Fruit fly (Drosophila melanogaster) S2 (cell line): ENCODE results near the gene CG15480.

ENCODE experiments used
- CG8478 ChIP-seq: fragments of >200 bp; optimal IDR thresholded peaks from 2 replicates; lab custom pipeline; 2018
- CTCF ChIP-seq, 2 experiments: fragments of >200 bp; optimal IDR thresholded peaks; 2 replicates each; lab custom pipeline; 2018

DNA sequence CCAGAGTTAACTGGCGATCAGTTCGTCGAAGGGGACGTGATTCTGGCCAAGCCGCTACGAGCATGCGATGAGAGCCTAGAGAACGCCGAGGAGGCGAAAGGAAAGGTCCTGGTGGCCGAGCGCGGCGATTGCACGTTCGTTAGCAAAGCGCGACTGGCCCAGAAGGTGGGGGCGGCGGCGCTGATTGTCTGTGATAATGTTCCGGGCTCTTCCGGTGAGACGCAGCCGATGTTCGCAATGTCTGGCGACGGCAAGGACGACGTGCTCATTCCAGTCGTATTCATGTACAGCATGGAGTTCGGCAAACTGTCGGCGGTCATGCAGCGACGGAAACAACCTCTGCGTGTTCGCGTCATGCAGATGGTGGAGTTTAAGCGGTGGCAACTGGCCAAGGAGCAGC is 29.3 kb downstream of the CG15480 start:
- no peak for TF ChIP-seq CG8478 (lab: Kevin White, UChicago)
- no peak for TF ChIP-seq CTCF (optimal IDR thresholded peaks at IDR 0.05; lab: Kevin White, UChicago)
